Worm (Caenorhabditis elegans): ENCODE results near the gene sgcb-1.

ce11 chrII:320783-321182 lies 5.3 kb upstream of the sgcb-1 start:
- no peak for TF ChIP-seq unc-62 (GFP tag; optimal IDR thresholded peaks at IDR 0.05)
- no peak for TF ChIP-seq snpc-4 (tag; optimal IDR thresholded peaks at IDR 0.05)
- TF ChIP-seq sptf-1 (tag; optimal IDR thresholded peaks at IDR 0.05), result no peak
- TF ChIP-seq mep-1 (tag; optimal IDR thresholded peaks at IDR 0.05), result no peak
- no peak for TF ChIP-seq unc-39 (tag; optimal IDR thresholded peaks at IDR 0.05)
- no peak for TF ChIP-seq ztf-11 (tag; optimal IDR thresholded peaks at IDR 0.05)
- no peak for TF ChIP-seq hlh-1 (tag; optimal IDR thresholded peaks at IDR 0.05)
- no peak for TF ChIP-seq sem-2 (GFP tag; optimal IDR thresholded peaks at IDR 0.05)
- TF ChIP-seq cnd-1 (tag; optimal IDR thresholded peaks at IDR 0.05), result no peak
- no peak for TF ChIP-seq lsy-2 (tag; optimal IDR thresholded peaks at IDR 0.05)
